Fruit fly (Drosophila melanogaster) whole organism: ENCODE measurements around the gene mfrn.
"Not testable (repeated sequence)": the region's sequence is repeated elsewhere in the genome, so short reads cannot be mapped to it uniquely, and the experiment has no call there.

Source experiments
- CG8478 ChIP-seq: fragments of >200 bp; optimal IDR thresholded peaks from 2 replicates; lab custom pipeline; 2018; ENCODE audit warnings: inconsistent platforms
- Dll ChIP-seq: fragments of >200 bp; optimal IDR thresholded peaks from 2 replicates; lab custom pipeline; 2017
- EcR ChIP-seq, 2 experiments: fragments of >200 bp; optimal IDR thresholded peaks; 2 replicates each; lab custom pipeline; 2017; ENCODE audit warnings: missing biosample characterization in 2 of 2, missing genetic modification characterization in 2 of 2, missing genetic modification reagents in 2 of 2
- pan ChIP-seq: fragments of >200 bp; optimal IDR thresholded peaks from 2 replicates; lab custom pipeline; 2017
- psq ChIP-seq: fragments of >200 bp; optimal IDR thresholded peaks from 2 replicates; lab custom pipeline; 2017
- usp ChIP-seq: fragments of >200 bp; optimal IDR thresholded peaks from 2 replicates; lab custom pipeline; 2017; ENCODE audit warnings: missing biosample characterization, missing genetic modification characterization, mixed read lengths

mfrn gene

dm6 chr3R:27947682-27948245 is at the start of gene mfrn:
Gene mfrn, minus strand, starts transcription at chr3R:27948021.
- TF ChIP-seq CG8478 (no peak), psq (lab: Kevin White, UChicago) (no peak), EcR (GFP tag; optimal IDR thresholded peaks at IDR 0.05; lab: Kevin White, UChicago) (no peak), Dll (no peak), pan (lab: Kevin White, UChicago) (no peak), usp (no peak)

DNA sequence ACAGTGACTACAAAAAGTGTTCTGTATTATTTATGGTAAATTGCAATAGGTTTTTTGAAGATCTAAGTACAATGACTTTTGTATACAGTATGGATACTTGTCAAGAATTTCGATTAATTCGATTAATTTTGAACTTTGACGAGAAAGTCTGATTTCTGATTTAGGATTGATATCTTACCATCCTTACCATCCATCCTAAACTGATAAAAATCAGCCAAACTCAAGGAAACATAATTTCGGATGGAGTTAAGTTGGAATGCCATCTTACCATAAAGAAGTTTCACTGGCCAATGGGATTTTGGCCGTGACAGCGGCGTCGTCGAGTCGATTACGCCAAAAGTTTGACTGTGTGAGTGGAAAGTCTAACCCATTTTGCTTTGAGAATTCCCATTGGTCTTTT is 42.8 kb upstream of the mfrn start, which contains the start of gene CG4815:
TSS of gene CG4815 (minus strand) at position 101 of the 400 bp plus-strand sequence.
- TF ChIP-seq CG8478 = no peak
- TF ChIP-seq pan (lab: Kevin White, UChicago) = no peak
- TF ChIP-seq usp = no peak
- TF ChIP-seq Dll = no peak
- TF ChIP-seq EcR (GFP tag; optimal IDR thresholded peaks at IDR 0.05; lab: Kevin White, UChicago) = no peak
- no peak for TF ChIP-seq psq (lab: Kevin White, UChicago)

DNA sequence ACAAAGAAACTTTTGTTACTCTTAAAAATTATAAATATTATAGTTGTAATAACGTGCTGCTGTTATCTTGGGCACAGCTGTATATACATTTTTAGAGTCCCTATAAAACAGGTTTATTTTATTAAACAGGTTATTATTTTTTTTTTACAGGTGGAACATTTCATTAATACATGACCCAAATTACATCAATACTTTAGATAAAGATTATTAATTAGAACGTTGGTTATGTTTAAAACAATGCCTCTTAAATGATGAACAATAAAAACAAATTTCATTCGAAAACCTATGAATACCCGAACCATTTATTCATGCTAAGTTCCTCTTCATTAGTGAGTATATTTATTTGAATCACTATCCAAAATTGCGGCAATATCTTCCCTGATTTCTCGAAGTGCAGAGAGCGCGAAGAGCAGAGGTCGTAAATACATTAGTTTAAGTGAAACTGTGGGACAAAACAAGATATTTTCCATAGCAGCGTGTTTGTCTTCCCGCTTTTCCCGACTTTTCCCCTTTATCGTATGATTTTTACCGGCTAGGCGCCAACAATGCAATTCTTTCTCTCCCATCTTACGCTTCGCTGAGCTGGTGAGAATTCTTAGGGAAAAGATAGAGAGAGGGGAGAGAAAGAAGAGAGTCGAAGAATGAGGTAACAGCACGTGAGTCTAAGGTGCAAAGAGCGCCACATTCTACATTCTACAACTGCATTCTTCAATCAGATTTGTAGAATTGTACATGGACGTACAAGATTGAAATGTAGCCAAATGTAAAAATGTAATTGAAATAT is 41.0 kb upstream of the mfrn start:
- no peak for TF ChIP-seq usp
- no peak for TF ChIP-seq EcR (GFP tag; optimal IDR thresholded peaks at IDR 0.05; lab: Kevin White, UChicago)
- TF ChIP-seq psq (lab: Kevin White, UChicago) = no peak
- TF ChIP-seq pan (lab: Kevin White, UChicago) = no peak
- TF ChIP-seq Dll = no peak

DNA sequence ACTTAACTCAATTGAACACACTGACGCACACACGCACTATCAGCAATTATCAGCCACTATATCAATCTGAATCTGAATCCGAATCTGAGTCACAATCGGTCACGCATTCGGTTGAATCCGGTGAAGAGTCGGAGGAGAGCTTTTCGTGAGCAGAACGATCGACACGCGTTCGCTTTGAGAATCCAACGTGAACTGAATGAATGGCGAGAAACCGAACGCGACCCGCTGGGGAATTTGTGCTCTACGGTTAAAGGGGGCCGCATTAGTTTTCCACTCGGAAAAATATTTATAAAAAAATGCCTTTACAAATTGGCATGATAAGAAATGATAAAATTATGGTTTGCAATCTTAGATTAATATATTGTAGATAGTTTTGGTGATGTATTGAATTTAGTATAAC is 40.4 kb upstream of the mfrn start, which contains the start of gene betaTub97EF:
TSS of gene betaTub97EF (minus strand) at position 196 of the 400 bp plus-strand sequence.
- no peak for TF ChIP-seq usp
- no peak for TF ChIP-seq pan (lab: Kevin White, UChicago)
- TF ChIP-seq Dll = no peak
- TF ChIP-seq CG8478 = no peak
- no peak for TF ChIP-seq psq (lab: Kevin White, UChicago)
- no peak for TF ChIP-seq EcR (GFP tag; optimal IDR thresholded peaks at IDR 0.05; lab: Kevin White, UChicago)

DNA sequence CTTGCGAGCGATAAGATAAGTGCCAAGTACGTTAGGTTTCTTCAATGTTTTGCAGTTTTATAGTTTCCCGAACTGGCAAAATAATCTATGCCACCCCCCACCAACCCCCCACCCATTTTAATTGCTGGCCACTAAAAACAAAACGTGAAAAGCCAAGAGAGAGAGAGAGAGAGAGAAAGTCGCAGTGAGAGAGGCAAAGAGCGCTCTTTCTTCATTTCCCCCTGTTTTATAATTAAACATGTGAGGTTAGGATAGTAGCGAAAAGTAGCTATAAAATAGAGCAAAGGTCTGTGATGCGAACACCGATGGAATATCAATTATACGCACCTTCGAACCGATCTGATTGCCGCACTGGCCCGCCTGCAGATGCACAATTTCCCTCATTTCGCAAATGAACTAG is 40.0 kb upstream of the mfrn start:
- TF ChIP-seq Dll = peak; percentile 8
- TF ChIP-seq EcR (GFP tag; optimal IDR thresholded peaks at IDR 0.05; lab: Kevin White, UChicago) = no peak

dm6 chr3R:27987329-27987728 is 39.5 kb upstream of the mfrn start:
- TF ChIP-seq CG8478 = no peak
- TF ChIP-seq Dll = no peak
- TF ChIP-seq pan (lab: Kevin White, UChicago) = no peak
- TF ChIP-seq EcR (GFP tag; optimal IDR thresholded peaks at IDR 0.05; lab: Kevin White, UChicago) = no peak
- TF ChIP-seq usp = no peak
- TF ChIP-seq psq (lab: Kevin White, UChicago) = no peak

dm6 chr3R:27986794-27987193 is 39.0 kb upstream of the mfrn start:
- no peak for TF ChIP-seq pan (lab: Kevin White, UChicago)
- TF ChIP-seq Dll = no peak
- TF ChIP-seq EcR (GFP tag; optimal IDR thresholded peaks at IDR 0.05; lab: Kevin White, UChicago) = no peak
- no peak for TF ChIP-seq CG8478
- no peak for TF ChIP-seq psq (lab: Kevin White, UChicago)
- TF ChIP-seq usp = no peak

- not testable (repeated sequence) for TF ChIP-seq CG8478; pan (lab: Kevin White, UChicago); usp
Observed at dm6 chr3R:27963119-27963518, 15.3 kb upstream of the mfrn start, which contains the start of the genes CG31131 and CG4849. Gene CG31131, minus strand, starts transcription at chr3R:27963219. Gene CG4849, plus strand, starts transcription at chr3R:27963415.

DNA sequence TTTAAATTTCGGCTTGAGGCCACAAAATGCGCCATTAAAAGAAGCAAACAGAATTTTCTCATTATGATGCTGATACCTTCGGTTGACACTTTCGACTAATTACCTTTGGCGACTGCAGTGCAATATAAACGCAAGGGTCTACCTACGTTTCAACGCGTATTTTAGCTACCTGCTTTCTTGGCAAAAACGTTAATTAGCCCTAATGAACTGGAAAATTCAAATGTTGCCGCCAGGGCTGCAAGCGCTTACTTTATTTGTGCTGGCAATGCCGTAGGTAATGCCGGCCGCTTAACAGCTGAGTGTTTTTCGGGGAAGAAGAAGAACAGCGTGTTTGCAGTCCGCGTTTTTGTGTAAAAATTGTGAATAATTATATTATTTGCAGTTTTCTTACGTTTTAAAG is 12.7 kb upstream of the mfrn start, which contains the start of gene CG31253:
TSS of gene CG31253 (minus strand) at position 101 of the 400 bp plus-strand sequence.
- TF ChIP-seq pan (lab: Kevin White, UChicago); Dll; usp: not testable (repeated sequence)

dm6 chr3R:27959145-27959544 is 11.3 kb upstream of the mfrn start, which contains the start of the genes CG42487 and CG4884:
Gene CG42487, minus strand, starts transcription at chr3R:27959245.
Gene CG4884, minus strand, starts transcription at chr3R:27959245.
- TF ChIP-seq usp; psq (lab: Kevin White, UChicago); pan (lab: Kevin White, UChicago): not testable (repeated sequence)

- TF ChIP-seq usp (no peak), CG8478 (no peak), Dll (no peak), pan (lab: Kevin White, UChicago) (no peak), psq (lab: Kevin White, UChicago) (no peak), EcR (GFP tag; optimal IDR thresholded peaks at IDR 0.05; lab: Kevin White, UChicago) (no peak)
Observed at dm6 chr3R:27957967-27958366, 10.1 kb upstream of the mfrn start.

DNA sequence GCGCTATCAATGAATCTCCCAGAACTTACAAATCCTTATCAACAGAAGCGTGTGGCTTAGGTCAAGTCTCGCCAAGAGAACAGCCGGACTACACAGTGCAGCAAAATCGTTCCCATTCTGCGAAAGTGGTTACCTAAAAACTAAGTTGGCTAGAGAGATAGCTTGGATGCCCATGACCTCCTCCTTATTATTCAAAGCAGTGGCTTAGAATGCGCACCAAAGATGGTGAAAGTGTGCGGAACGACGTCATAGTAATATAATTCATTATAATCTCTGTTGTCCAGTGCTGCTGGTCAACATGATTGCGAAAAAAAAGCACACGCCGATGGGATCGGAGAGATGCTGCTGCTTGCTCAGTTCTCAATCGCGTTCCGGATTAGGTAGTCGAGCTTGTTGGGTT is 6.7 kb upstream of the mfrn start, which contains the start of gene Nep7:
TSS of gene Nep7 (plus strand) at position 385 of the 400 bp plus-strand sequence.
- TF ChIP-seq pan (lab: Kevin White, UChicago) = no peak
- no peak for TF ChIP-seq Dll
- TF ChIP-seq psq (lab: Kevin White, UChicago) = no peak
- TF ChIP-seq usp = no peak
- no peak for TF ChIP-seq CG8478
- no peak for TF ChIP-seq EcR (GFP tag; optimal IDR thresholded peaks at IDR 0.05; lab: Kevin White, UChicago)

dm6 chr3R:27953890-27954289 is 6.1 kb upstream of the mfrn start, which contains the start of gene CG4951:
Gene CG4951, minus strand, starts transcription at chr3R:27954112.
- no peak for TF ChIP-seq CG8478
- no peak for TF ChIP-seq pan (lab: Kevin White, UChicago)
- TF ChIP-seq usp = no peak
- TF ChIP-seq EcR (GFP tag; optimal IDR thresholded peaks at IDR 0.05; lab: Kevin White, UChicago) = no peak
- TF ChIP-seq psq (lab: Kevin White, UChicago) = no peak
- no peak for TF ChIP-seq Dll
